Worm (Caenorhabditis elegans) whole organism, early embryonic: ENCODE measurements around the gene gon-4.

ENCODE experiments used
- B0310.2 ChIP-seq: sonication (generic microtip); optimal IDR thresholded peaks from 2 replicates; lab custom pipeline; 2016; ENCODE audit warnings: mild to moderate bottlenecking, missing genetic modification characterization, missing compliant biosample characterization
- F13C5.2 ChIP-seq: sonication (generic microtip); optimal IDR thresholded peaks from 2 replicates; lab custom pipeline; 2017; ENCODE audit warnings: mild to moderate bottlenecking, missing genetic modification characterization, inconsistent platforms, missing compliant biosample characterization
- aly-1 ChIP-seq: sonication (generic microtip); optimal IDR thresholded peaks from 2 replicates; lab custom pipeline; 2016; ENCODE audit warnings: missing genetic modification characterization, missing compliant biosample characterization
- ama-1 ChIP-seq: fragments of 150-350 bp; optimal IDR thresholded peaks from 2 replicates; lab custom pipeline; 2014
- ceh-13 ChIP-seq: fragments of 200-800 bp; sonication (Bioruptor generic); optimal IDR thresholded peaks from 2 replicates; lab custom pipeline; 2018; ENCODE audit warnings: mild to moderate bottlenecking, missing genetic modification characterization, missing compliant biosample characterization
- ceh-36 ChIP-seq: sonication (generic microtip); optimal IDR thresholded peaks from 2 replicates; lab custom pipeline; 2016; ENCODE audit warnings: missing genetic modification characterization, inconsistent platforms, missing compliant biosample characterization
- ets-7 ChIP-seq: sonication (generic microtip); optimal IDR thresholded peaks from 2 replicates; lab custom pipeline; 2016; ENCODE audit warnings: missing genotype, missing genetic modification characterization, missing compliant biosample characterization
- flt-1 ChIP-seq: fragments of 200-800 bp; sonication (Bioruptor generic); IDR thresholded peaks from 2 replicates; pipeline ENCODE4 v1.3.6; 2022; ENCODE audit warnings: missing genetic modification characterization, missing compliant biosample characterization
- hmbx-1 ChIP-seq: sonication (generic microtip); optimal IDR thresholded peaks from 2 replicates; lab custom pipeline; 2016; ENCODE audit warnings: mild to moderate bottlenecking, missing genetic modification characterization, missing compliant biosample characterization
- hmg-4 ChIP-seq: fragments of 200-800 bp; sonication (Bioruptor generic); optimal IDR thresholded peaks from 2 replicates; lab custom pipeline; 2018; ENCODE audit warnings: mild to moderate bottlenecking, missing genetic modification characterization, missing compliant biosample characterization
- hnd-1 ChIP-seq: sonication (generic microtip); optimal IDR thresholded peaks from 2 replicates; lab custom pipeline; 2016; ENCODE audit warnings: missing genetic modification characterization, missing compliant biosample characterization
- pes-1 ChIP-seq: fragments of 200-800 bp; sonication (Bioruptor generic); IDR thresholded peaks from 2 replicates; pipeline ENCODE4 v1.3.6; 2022; ENCODE audit warnings: missing genetic modification reagents, missing genetic modification characterization, missing compliant biosample characterization
- scrt-1 ChIP-seq: fragments of 200-800 bp; sonication (Bioruptor generic); IDR thresholded peaks from 2 replicates; pipeline ENCODE4 v1.3.6; 2022; ENCODE audit warnings: missing genetic modification characterization, missing compliant biosample characterization
- sea-1 ChIP-seq: fragments of 200-800 bp; sonication (Bioruptor generic); conservative IDR thresholded peaks from 2 replicates; pipeline ENCODE4 v1.3.6; 2022; ENCODE audit warnings: missing genetic modification characterization, missing compliant biosample characterization
- tbx-11 ChIP-seq: fragments of 200-800 bp; sonication (Bioruptor generic); IDR thresholded peaks from 2 replicates; pipeline ENCODE4 v1.3.6; 2022; ENCODE audit warnings: missing genetic modification characterization, missing compliant biosample characterization
- tbx-37 ChIP-seq: fragments of 200-800 bp; sonication (Bioruptor generic); conservative IDR thresholded peaks from 2 replicates; pipeline ENCODE4 v1.3.6; 2022; ENCODE audit warnings: missing genetic modification reagents, missing genetic modification characterization, missing compliant biosample characterization
- tra-4 ChIP-seq: sonication (generic microtip); optimal IDR thresholded peaks from 2 replicates; lab custom pipeline; 2017; ENCODE audit warnings: missing genetic modification characterization, missing compliant biosample characterization

Gene gon-4

DNA sequence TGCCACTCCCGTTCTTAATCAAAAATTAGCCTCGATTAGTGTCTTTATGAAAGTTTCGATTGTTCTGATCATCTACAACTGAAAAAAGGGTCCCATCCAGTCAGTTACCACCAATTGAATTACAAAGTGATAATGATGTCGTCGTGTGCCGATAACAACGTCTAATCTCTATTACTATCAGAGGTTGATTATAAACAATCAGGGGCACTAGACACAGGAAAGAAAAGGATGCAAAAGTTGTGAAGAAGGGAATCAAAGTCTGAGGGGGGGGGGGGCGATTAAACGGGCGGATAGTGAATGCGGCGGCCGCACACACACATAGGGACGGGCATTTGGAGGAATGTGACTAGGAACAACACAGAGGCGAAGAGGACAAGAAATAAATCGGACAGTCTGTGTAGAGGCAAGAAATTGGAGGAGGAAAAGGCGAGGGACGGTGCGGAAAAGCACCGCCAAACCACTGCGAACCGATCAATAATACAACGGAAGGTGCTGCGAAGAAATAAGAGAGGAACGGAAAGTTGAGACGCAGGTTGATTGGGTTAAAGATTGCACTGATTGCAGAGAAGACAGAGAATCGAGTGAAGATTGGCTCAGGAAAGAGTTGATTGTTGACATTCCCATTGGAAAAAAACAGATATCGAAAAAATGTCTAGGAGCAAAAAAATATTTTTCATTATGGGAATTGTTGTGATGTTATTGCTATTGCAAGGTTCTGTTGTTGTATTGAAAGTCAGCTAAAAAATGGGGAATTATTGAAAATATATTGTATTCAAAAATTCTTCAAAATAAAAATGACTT is 22.5 kb upstream of the gon-4 start:
- TF ChIP-seq hnd-1 (no peak), B0310.2 (tag; lab: Kevin White, UChicago) (peak; percentile 45), hmg-4 (peak; percentile 79), ceh-36 (peak; percentile 28)

DNA sequence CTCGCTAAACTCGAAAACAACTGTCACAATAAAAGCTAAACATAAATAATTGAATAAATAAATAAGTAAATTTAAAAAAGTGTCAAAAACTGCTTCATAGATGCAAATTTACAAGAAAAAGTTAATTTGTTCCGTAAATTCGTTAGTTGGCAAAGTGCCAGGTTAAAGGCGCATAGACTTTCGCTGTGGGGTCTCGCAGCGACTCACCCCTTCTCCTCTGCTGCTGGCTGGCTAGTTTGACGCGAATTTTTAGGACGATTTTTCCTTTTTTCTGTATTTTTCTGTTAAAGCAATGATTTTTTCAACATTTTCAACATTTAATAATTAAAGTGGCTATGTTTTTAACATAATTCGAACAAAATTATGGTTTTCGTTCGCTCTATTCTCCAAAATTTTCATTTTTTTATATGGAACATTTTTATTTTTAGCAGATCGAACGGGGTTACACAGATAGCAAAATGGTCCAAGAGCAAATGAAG is 21.3 kb upstream of the gon-4 start, which contains the start of gene rack-1:
rack-1 (plus strand) TSS at position 429 of the 479 bp plus-strand sequence.
- TF ChIP-seq ceh-13 (GFP tag; lab: Kevin White, UChicago) = no peak
- TF ChIP-seq tra-4 (tag; lab: Kevin White, UChicago) = no peak

DNA sequence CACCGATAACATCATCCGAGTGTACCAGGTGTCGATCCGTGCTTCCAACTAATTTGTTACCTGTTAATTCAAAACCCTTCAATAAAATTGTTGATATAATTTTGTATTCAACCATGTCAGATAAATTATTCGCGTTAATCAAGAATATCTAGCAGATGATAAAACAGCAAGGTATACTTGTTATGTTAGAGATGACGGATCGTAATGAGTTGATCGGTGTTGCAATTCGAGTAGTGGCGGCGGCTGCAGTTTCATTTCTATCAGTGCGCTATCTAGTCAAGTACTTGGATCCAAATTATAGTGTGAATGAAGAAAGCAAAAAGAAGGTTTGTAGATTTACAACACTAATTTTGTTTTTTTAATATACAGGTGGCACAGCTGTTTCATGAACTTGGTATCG is 19.8 kb upstream of the gon-4 start, which contains the start of gene mspn-1:
mspn-1 (plus strand) TSS at position 190 of the 400 bp plus-strand sequence.
- no peak for TF ChIP-seq hmg-4
- TF ChIP-seq sea-1 = no peak
- no peak for TF ChIP-seq B0310.2 (tag; lab: Kevin White, UChicago)
- TF ChIP-seq tbx-37 = no peak
- TF ChIP-seq ceh-13 (GFP tag; lab: Kevin White, UChicago) = no peak
- no peak for TF ChIP-seq aly-1 (tag; lab: Kevin White, UChicago)
- no peak for TF ChIP-seq pes-1 (GFP tag; lab: Robert Waterston, UW)
- no peak for TF ChIP-seq ama-1
- TF ChIP-seq scrt-1 (GFP tag; lab: Robert Waterston, UW) = no peak
- no peak for TF ChIP-seq ceh-36
- TF ChIP-seq ets-7 (tag; lab: Kevin White, UChicago) = no peak
- TF ChIP-seq tra-4 (tag; lab: Kevin White, UChicago) = no peak
- no peak for TF ChIP-seq flt-1 (GFP tag; lab: Robert Waterston, UW)

DNA sequence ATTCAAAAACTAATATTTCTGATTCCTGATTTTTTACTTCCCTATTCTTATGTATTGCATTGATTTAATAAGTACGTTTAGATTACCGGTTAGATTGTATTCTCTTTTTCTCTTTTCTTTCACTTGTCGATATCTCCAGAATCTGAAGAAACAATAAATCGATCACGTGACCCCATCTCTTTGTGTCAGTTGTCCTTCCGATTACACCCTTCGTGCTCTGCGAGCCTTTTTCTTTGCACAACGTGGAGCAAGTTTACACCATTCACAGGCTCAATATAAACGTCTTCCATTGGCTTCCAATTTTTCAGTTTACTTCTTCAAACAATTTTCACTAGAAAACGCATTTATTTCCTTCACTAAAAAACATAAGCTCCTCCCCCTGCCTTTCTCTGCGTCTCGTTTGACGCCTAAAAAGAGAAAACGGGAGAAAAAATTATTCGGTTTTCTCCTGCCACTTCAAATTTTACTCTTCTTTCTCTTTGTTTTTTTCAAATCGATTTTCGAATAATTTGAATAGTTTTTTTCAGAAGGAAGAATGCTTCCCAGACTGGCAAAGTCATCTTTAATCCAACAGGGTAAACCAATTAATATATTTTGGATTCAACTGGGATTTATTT is 17.4 kb upstream of the gon-4 start, which contains the start of gene gta-1:
gta-1 (plus strand) TSS at position 528 of the 617 bp plus-strand sequence.
- no peak for TF ChIP-seq aly-1 (tag; lab: Kevin White, UChicago)
- TF ChIP-seq tbx-37 = no peak
- TF ChIP-seq F13C5.2 (tag; lab: Kevin White, UChicago) = no peak
- no peak for TF ChIP-seq ceh-36
- TF ChIP-seq hmg-4 = no peak
- no peak for TF ChIP-seq B0310.2 (tag; lab: Kevin White, UChicago)

DNA sequence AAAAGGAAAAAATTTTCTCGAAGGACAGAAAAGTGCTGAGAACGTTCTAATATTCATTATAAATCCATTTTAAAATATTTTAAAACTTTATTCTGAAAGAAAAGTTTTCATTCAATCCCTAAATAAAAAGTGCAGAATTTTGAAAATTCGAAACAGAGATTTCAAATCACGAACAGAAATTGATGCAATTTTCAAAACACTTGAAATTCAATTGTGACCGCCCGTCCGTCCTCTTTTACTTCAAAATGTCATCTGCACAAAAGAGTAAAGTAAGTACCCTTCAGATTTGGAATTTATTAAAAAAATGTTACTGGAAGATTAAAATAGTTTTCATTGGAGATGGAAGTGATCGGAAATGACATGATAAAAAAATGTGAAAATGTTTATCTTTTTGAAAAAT is 9.1 kb upstream of the gon-4 start:
- TF ChIP-seq ets-7 (tag; lab: Kevin White, UChicago) = no peak
- TF ChIP-seq hmbx-1 (tag; lab: Kevin White, UChicago) = no peak
- TF ChIP-seq pes-1 (GFP tag; lab: Robert Waterston, UW) = no peak
- no peak for TF ChIP-seq F13C5.2 (tag; lab: Kevin White, UChicago)
- no peak for TF ChIP-seq tbx-11 (GFP tag; lab: Robert Waterston, UW)
- TF ChIP-seq tra-4 (tag; lab: Kevin White, UChicago) = no peak
- TF ChIP-seq ama-1 = no peak
- TF ChIP-seq sea-1 = no peak
- no peak for TF ChIP-seq tbx-37
- TF ChIP-seq hnd-1 = no peak
- TF ChIP-seq ceh-13 (GFP tag; lab: Kevin White, UChicago) = no peak
- TF ChIP-seq ceh-36 = no peak
- no peak for TF ChIP-seq B0310.2 (tag; lab: Kevin White, UChicago)
- TF ChIP-seq scrt-1 (GFP tag; lab: Robert Waterston, UW) = no peak
- no peak for TF ChIP-seq hmg-4

DNA sequence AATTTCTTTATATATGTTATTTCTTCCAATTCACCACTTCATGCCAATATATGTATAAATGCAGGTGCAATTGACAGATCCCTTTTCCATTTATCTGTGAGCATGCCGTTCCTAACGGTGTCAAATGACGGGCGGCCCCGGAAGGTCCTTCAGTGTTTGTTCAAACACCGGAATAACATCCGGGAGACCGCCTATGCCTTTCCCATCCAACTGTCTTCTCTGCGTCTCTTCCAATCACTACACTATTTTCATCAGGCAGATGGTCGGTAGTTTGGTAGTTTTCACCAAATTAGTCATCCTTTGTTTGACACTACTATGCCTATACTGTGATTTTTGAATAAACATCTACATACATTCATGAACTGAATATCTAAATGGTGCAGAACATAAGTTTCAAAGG is 7.0 kb upstream of the gon-4 start:
- TF ChIP-seq tbx-11 (GFP tag; lab: Robert Waterston, UW) (no peak), tra-4 (tag; lab: Kevin White, UChicago) (no peak), hmbx-1 (tag; lab: Kevin White, UChicago) (no peak), flt-1 (GFP tag; lab: Robert Waterston, UW) (no peak)

DNA sequence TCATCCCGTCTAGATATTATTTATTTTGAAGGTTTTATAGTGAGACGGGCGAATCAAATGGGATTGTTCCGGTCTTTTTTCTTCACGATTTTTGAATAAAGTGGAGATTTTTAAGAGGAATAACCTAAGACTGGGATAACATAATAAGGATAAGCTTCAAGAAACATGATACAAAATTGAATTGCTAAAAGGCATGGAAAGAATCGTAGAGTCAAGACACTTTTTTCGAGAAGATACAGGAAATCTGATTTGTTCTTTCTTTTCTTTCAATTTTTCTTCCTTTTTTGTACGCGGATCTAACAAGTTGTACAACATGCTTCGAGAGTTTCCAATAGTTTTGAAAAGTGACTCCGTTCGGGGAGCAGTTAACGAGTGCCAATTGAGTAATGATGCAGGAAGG is 6.1 kb upstream of the gon-4 start:
- TF ChIP-seq hmg-4 (no peak), ama-1 (no peak), ceh-13 (GFP tag; lab: Kevin White, UChicago) (no peak), hnd-1 (no peak), ceh-36 (no peak), aly-1 (tag; lab: Kevin White, UChicago) (no peak)

DNA sequence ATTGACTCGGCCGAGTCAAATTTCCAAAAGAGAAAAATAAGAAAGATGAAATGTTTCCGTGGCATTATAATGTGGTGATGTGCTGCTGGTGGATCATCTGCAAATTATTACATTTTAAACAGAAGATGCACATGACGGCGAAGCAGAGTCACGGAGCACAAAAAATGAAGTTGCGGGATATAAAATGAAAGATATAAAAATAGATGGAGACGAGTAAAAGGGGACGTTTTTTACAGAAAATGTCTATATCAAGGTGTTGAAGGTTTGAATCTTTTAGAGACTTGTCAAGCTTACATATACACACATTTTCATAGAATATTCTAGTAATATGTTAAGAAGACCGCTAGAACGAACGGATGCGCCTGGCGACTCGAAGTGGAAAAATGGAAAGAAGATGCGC is 3.3 kb upstream of the gon-4 start, which contains the start of gene ptrg-1:
ptrg-1 (minus strand) TSS at position 101 of the 400 bp plus-strand sequence.
- TF ChIP-seq ceh-36 (no peak), tbx-37 (no peak), flt-1 (GFP tag; lab: Robert Waterston, UW) (no peak), sea-1 (no peak), pes-1 (GFP tag; lab: Robert Waterston, UW) (no peak), ama-1 (no peak), hnd-1 (no peak), scrt-1 (GFP tag; lab: Robert Waterston, UW) (no peak), B0310.2 (tag; lab: Kevin White, UChicago) (no peak), aly-1 (tag; lab: Kevin White, UChicago) (no peak), ets-7 (tag; lab: Kevin White, UChicago) (no peak), hmg-4 (no peak), ceh-13 (GFP tag; lab: Kevin White, UChicago) (no peak), hmbx-1 (tag; lab: Kevin White, UChicago) (no peak), tra-4 (tag; lab: Kevin White, UChicago) (no peak), tbx-11 (GFP tag; lab: Robert Waterston, UW) (no peak), F13C5.2 (tag; lab: Kevin White, UChicago) (no peak)
